Worm (Caenorhabditis elegans): ENCODE data around the gene F43H9.4.

ce11 chrV:8050811-8051210, 24.3 kb downstream of the F43H9.4 start, which contains the start of gene col-43:
- TF ChIP-seq gei-17 (GFP tag; optimal IDR thresholded peaks at IDR 0.05) (no peak), nfya-1 (tag; optimal IDR thresholded peaks at IDR 0.05; ENCODE audit: borderline replicate concordance, insufficient read depth) (no peak), rec-8 (tag; optimal IDR thresholded peaks at IDR 0.05) (no peak), ceh-91 (GFP tag; IDR thresholded peaks at IDR 0.05) (no peak), pha-4 (tag; optimal IDR thresholded peaks at IDR 0.05) (no peak), ets-4 (GFP tag; optimal IDR thresholded peaks at IDR 0.05) (no peak), lsy-27 (tag; optimal IDR thresholded peaks at IDR 0.05; ENCODE audit: borderline replicate concordance, insufficient read depth) (no peak), madf-10 (tag; optimal IDR thresholded peaks at IDR 0.05) (no peak), dpl-1 (GFP tag; optimal IDR thresholded peaks at IDR 0.05) (no peak), ama-1 (optimal IDR thresholded peaks at IDR 0.05) (no peak), ama-1 (GFP tag; optimal IDR thresholded peaks at IDR 0.05) (no peak), snpc-4 (GFP tag; optimal IDR thresholded peaks at IDR 0.05) (no peak), snpc-4 (tag; optimal IDR thresholded peaks at IDR 0.05) (no peak), F55B11.4 (tag; optimal IDR thresholded peaks at IDR 0.05; ENCODE audit: borderline replicate concordance, insufficient read depth) (no peak), unc-130 (GFP tag; optimal IDR thresholded peaks at IDR 0.05) (no peak)
